Worm (Caenorhabditis elegans) whole organism, L3 larva: ENCODE data around the gene lmbr-1.
"Not testable (repeated sequence)": the region's sequence is repeated elsewhere in the genome, so short reads cannot be mapped to it uniquely, and the experiment has no call there.

Experiments
- daf-12 ChIP-seq: fragments of 150-350 bp; optimal IDR thresholded peaks from 2 replicates; lab custom pipeline; 2014; ENCODE audit warnings: missing biosample characterization, missing genetic modification reagents, missing genetic modification characterization
- tbx-2 ChIP-seq: sonication (generic microtip); optimal IDR thresholded peaks from 2 replicates; lab custom pipeline; 2016; ENCODE audit warnings: mild to moderate bottlenecking, missing genetic modification characterization, missing compliant biosample characterization

- TF ChIP-seq daf-12, tbx-2 (tag; lab: Kevin White, UChicago): not testable (repeated sequence)
These were observed 27.8 kb upstream of the lmbr-1 start, which contains the start of gene ZC262.7 for ce11 chrIII:8344283-8344682.
